Worm (Caenorhabditis elegans): ENCODE measurements around the gene sid-3.

Gene sid-3

DNA sequence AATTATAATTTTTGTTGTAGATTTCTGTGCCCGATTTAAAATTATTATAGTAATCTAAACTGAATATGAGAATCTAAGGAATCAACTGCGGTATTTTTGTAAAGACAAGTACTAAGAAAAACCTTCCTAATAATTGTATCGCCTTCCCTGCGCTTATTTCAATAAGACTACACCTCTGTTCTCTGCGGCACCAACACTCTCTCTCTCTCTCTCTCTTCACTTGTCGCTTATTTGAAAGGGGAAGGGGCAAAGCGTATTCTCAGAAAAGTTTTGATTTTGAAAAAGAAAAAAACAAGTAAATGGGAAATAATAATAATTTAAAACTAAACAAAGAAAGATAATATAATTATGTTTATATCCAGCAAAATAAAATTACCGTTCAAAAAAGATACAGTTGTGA is 5.0 kb upstream of the sid-3 start (continued):
- TF ChIP-seq daf-12 (tag; optimal IDR thresholded peaks at IDR 0.05) (no peak), nhr-77 (tag; optimal IDR thresholded peaks at IDR 0.05) (peak; percentile 93), lsy-2 (tag; optimal IDR thresholded peaks at IDR 0.05) (peak in 1 of 2 experiments; percentile 24), mxl-2 (GFP tag; conservative IDR thresholded peaks at IDR 0.05) (no peak), hif-1 (tag; optimal IDR thresholded peaks at IDR 0.05) (no peak), T26A8.4 (GFP tag; IDR thresholded peaks at IDR 0.05) (peak; percentile 47), lin-29 (GFP tag; IDR thresholded peaks at IDR 0.05) (no peak), snpc-1.2 (GFP tag; IDR thresholded peaks at IDR 0.05) (no peak), tra-1 (GFP tag; IDR thresholded peaks at IDR 0.05) (no peak), ZK337.2 (GFP tag; IDR thresholded peaks at IDR 0.05) (no peak), mdl-1 (tag; optimal IDR thresholded peaks at IDR 0.05) (peak in 1 of 2 experiments; percentile 25), hlh-11 (tag; optimal IDR thresholded peaks at IDR 0.05) (peak; percentile 57), ceh-62 (tag; optimal IDR thresholded peaks at IDR 0.05) (no peak), arid-1 (GFP tag; conservative IDR thresholded peaks at IDR 0.05) (no peak), nhr-76 (tag; optimal IDR thresholded peaks at IDR 0.05) (no peak), dmd-8 (GFP tag; IDR thresholded peaks at IDR 0.05) (no peak), zfp-3 (GFP tag; conservative IDR thresholded peaks at IDR 0.05) (no peak), set-16 (GFP tag; IDR thresholded peaks at IDR 0.05) (no peak), zfp-2 (tag; optimal IDR thresholded peaks at IDR 0.05) (no peak), tag-97 (GFP tag; IDR thresholded peaks at IDR 0.05) (no peak), gei-8 (GFP tag; optimal IDR thresholded peaks at IDR 0.05) (no peak), nhr-237 (tag; optimal IDR thresholded peaks at IDR 0.05) (no peak), F44E2.7 (GFP tag; IDR thresholded peaks at IDR 0.05) (no peak), aha-1 (tag) (peak; percentile 55), rbr-2 (tag; optimal IDR thresholded peaks at IDR 0.05) (peak; percentile 69), Y5F2A.4 (GFP tag; optimal IDR thresholded peaks at IDR 0.05) (no peak), D1046.2 (GFP tag; IDR thresholded peaks at IDR 0.05) (no peak), nhr-48 (tag; optimal IDR thresholded peaks at IDR 0.05) (no peak), mes-2 (tag; optimal IDR thresholded peaks at IDR 0.05; ENCODE audit: poor library complexity, severe bottlenecking) (peak; percentile 89), dmd-9 (GFP tag; IDR thresholded peaks at IDR 0.05) (no peak), skn-1 (tag; optimal IDR thresholded peaks at IDR 0.05) (no peak), ZK546.5 (tag; optimal IDR thresholded peaks at IDR 0.05) (no peak), spr-3 (GFP tag; optimal IDR thresholded peaks at IDR 0.05) (no peak), lin-39 (tag; optimal IDR thresholded peaks at IDR 0.05) (no peak), nhr-111 (GFP tag; optimal IDR thresholded peaks at IDR 0.05) (no peak), aly-2 (tag; optimal IDR thresholded peaks at IDR 0.05) (no peak), vab-7 (GFP tag; IDR thresholded peaks at IDR 0.05) (no peak)

- TF ChIP-seq zip-2 (tag; optimal IDR thresholded peaks at IDR 0.05) (peak; percentile 34), jun-1 (tag; optimal IDR thresholded peaks at IDR 0.05) (peak; percentile 12), mxl-3 (GFP tag; optimal IDR thresholded peaks at IDR 0.05) (peak; percentile 90), pha-4 (GFP tag; IDR thresholded peaks at IDR 0.05) (no peak), pha-4 (tag; optimal IDR thresholded peaks at IDR 0.05) (peak; percentile 59), hif-1 (tag; optimal IDR thresholded peaks at IDR 0.05) (peak in 1 of 2 experiments; percentile 30), cey-2 (tag; optimal IDR thresholded peaks at IDR 0.05; ENCODE audit: borderline replicate concordance, insufficient read depth) (no peak), hlh-30 (tag; optimal IDR thresholded peaks at IDR 0.05; ENCODE audit: insufficient read depth) (peak; percentile 81), nhr-48 (tag; optimal IDR thresholded peaks at IDR 0.05) (peak; percentile 51), fkh-10 (GFP tag; optimal IDR thresholded peaks at IDR 0.05) (peak; percentile 58), nhr-28 (tag; optimal IDR thresholded peaks at IDR 0.05) (peak; percentile 94), arid-1 (GFP tag; conservative IDR thresholded peaks at IDR 0.05) (no peak), ceh-20 (GFP tag; IDR thresholded peaks at IDR 0.05) (peak; percentile 51; the same call in 1 of the 2 replicates), lin-29 (GFP tag; IDR thresholded peaks at IDR 0.05) (no peak), unc-62 (GFP tag; optimal IDR thresholded peaks at IDR 0.05 in 1 of 2) (peak in 1 of 2 experiments; percentile 86), unc-62 (tag; optimal IDR thresholded peaks at IDR 0.05) (no peak), rbr-2 (tag; optimal IDR thresholded peaks at IDR 0.05) (peak; percentile 75), hlh-11 (tag; optimal IDR thresholded peaks at IDR 0.05) (peak; percentile 78), nhr-102 (tag; optimal IDR thresholded peaks at IDR 0.05) (peak; percentile 30), sdz-12 (GFP tag; optimal IDR thresholded peaks at IDR 0.05) (no peak), ces-1 (GFP tag; optimal IDR thresholded peaks at IDR 0.05) (no peak), aly-2 (tag; optimal IDR thresholded peaks at IDR 0.05) (no peak)
Observed at ce11 chrX:17184363-17184762, 1.8 kb upstream of the sid-3 start.
